Fruit fly (Drosophila melanogaster) whole organism, embryonic: ENCODE measurements around the gene CG32625.

ENCODE experiments used
- Aef1 ChIP-seq: fragments of 200-800 bp; sonication (Bioruptor generic); IDR thresholded peaks from 3 replicates; pipeline ENCODE4 v1.3.6; 2022; ENCODE audit warnings: missing biosample characterization, missing genetic modification characterization
- Atf3 ChIP-seq: fragments of 200-800 bp; sonication (Bioruptor generic); optimal IDR thresholded peaks from 3 replicates; lab custom pipeline; 2016; ENCODE audit warnings: missing biosample characterization, missing genetic modification characterization
- Awh ChIP-seq: fragments of 200-800 bp; sonication (Bioruptor generic); IDR thresholded peaks from 2 replicates; pipeline ENCODE4, ENCODE4 v1.3.6; 2022; ENCODE audit warnings: missing biosample characterization, missing genetic modification characterization
- Bdp1 ChIP-seq: fragments of 200-800 bp; sonication (Bioruptor generic); optimal IDR thresholded peaks from 3 replicates; lab custom pipeline; 2016; ENCODE audit warnings: missing biosample characterization, missing genetic modification characterization
- Bgb ChIP-seq: fragments of 200-800 bp; sonication (Bioruptor generic); IDR thresholded peaks from 2 replicates; pipeline ENCODE4 v1.3.6; 2022; ENCODE audit warnings: missing biosample characterization, missing genetic modification characterization; ENCODE audit not compliant: partially characterized antibody
- CG10267 ChIP-seq: fragments of 200-800 bp; sonication (Bioruptor generic); optimal IDR thresholded peaks from 2 replicates; lab custom pipeline; 2018; ENCODE audit warnings: missing biosample characterization, mild to moderate bottlenecking, missing genetic modification characterization, moderate library complexity
- CG10366 ChIP-seq: fragments of 200-800 bp; sonication (Bioruptor generic); IDR thresholded peaks from 2 replicates; pipeline ENCODE4 v1.3.6; 2022; ENCODE audit warnings: missing biosample characterization, missing genetic modification characterization
- CG12155 ChIP-seq: fragments of 200-800 bp; sonication (Bioruptor generic); optimal IDR thresholded peaks from 3 replicates; lab custom pipeline; 2016; ENCODE audit warnings: missing biosample characterization, missing genetic modification characterization
- CG1233 ChIP-seq: fragments of 200-800 bp; sonication (Bioruptor generic); optimal IDR thresholded peaks from 4 replicates; lab custom pipeline; 2018; ENCODE audit warnings: missing biosample characterization, mild to moderate bottlenecking, missing genetic modification characterization
- CG12744 ChIP-seq: fragments of 200-800 bp; sonication (Bioruptor generic); optimal IDR thresholded peaks from 2 replicates; lab custom pipeline; 2016; ENCODE audit warnings: missing biosample characterization, missing genetic modification characterization
- CG13123 ChIP-seq: fragments of 200-800 bp; sonication (Bioruptor generic); optimal IDR thresholded peaks from 2 replicates; lab custom pipeline; 2016; ENCODE audit warnings: missing biosample characterization, missing genetic modification characterization
- CG13894 ChIP-seq: fragments of 200-800 bp; sonication (Bioruptor generic); optimal IDR thresholded peaks from 3 replicates; lab custom pipeline; 2018; ENCODE audit warnings: missing biosample characterization, mild to moderate bottlenecking, missing genetic modification characterization, moderate library complexity
- CG14014 ChIP-seq: fragments of 200-800 bp; sonication (Bioruptor generic); IDR thresholded peaks from 2 replicates; pipeline ENCODE4 v1.3.6; 2022; ENCODE audit warnings: missing biosample characterization, missing genetic modification characterization
- CG14441 ChIP-seq: fragments of 200-800 bp; sonication (Bioruptor generic); IDR thresholded peaks from 2 replicates; pipeline ENCODE4 v1.3.6; 2022; ENCODE audit warnings: missing biosample characterization, missing genetic modification characterization
- CG1602 ChIP-seq: fragments of 200-800 bp; sonication (Bioruptor generic); optimal IDR thresholded peaks from 3 replicates; lab custom pipeline; 2016; ENCODE audit warnings: missing biosample characterization, missing genetic modification characterization
- CG1603 ChIP-seq: fragments of 200-800 bp; sonication (Bioruptor generic); optimal IDR thresholded peaks from 2 replicates; lab custom pipeline; 2019; ENCODE audit warnings: missing biosample characterization, mild to moderate bottlenecking, missing genetic modification characterization, moderate library complexity
- CG18764 ChIP-seq: fragments of 200-800 bp; sonication (Bioruptor generic); optimal IDR thresholded peaks from 3 replicates; lab custom pipeline; 2016; ENCODE audit warnings: missing biosample characterization, missing genetic modification characterization
- CG2889 ChIP-seq: fragments of 200-800 bp; sonication (Bioruptor generic); IDR thresholded peaks from 3 replicates; pipeline ENCODE4 v1.3.6; 2022; ENCODE audit warnings: missing biosample characterization, missing genetic modification characterization
- CG3281 ChIP-seq: fragments of 200-800 bp; sonication (Bioruptor generic); optimal IDR thresholded peaks from 3 replicates; lab custom pipeline; 2017; ENCODE audit warnings: missing biosample characterization, mild to moderate bottlenecking, missing genetic modification characterization
- CG33213 ChIP-seq: fragments of 200-800 bp; sonication (Bioruptor generic); optimal IDR thresholded peaks from 3 replicates; lab custom pipeline; 2016; ENCODE audit warnings: missing biosample characterization, missing genetic modification characterization
- CG6683 ChIP-seq: fragments of 200-800 bp; sonication (Bioruptor generic); optimal IDR thresholded peaks from 2 replicates; lab custom pipeline; 2017; ENCODE audit warnings: missing biosample characterization, mild to moderate bottlenecking, missing genetic modification characterization, missing genetic modification reagents
- CG6765 ChIP-seq: fragments of 200-800 bp; sonication (Bioruptor generic); optimal IDR thresholded peaks from 3 replicates; lab custom pipeline; 2017; ENCODE audit warnings: missing biosample characterization, mild to moderate bottlenecking, missing genetic modification characterization
- CHES-1-like ChIP-seq: fragments of 200-800 bp; sonication (Bioruptor generic); optimal IDR thresholded peaks from 2 replicates; lab custom pipeline; 2016; ENCODE audit warnings: missing biosample characterization, missing genetic modification characterization
- CrebB ChIP-seq: fragments of 200-800 bp; sonication (Bioruptor generic); optimal IDR thresholded peaks from 3 replicates; lab custom pipeline; 2018; ENCODE audit warnings: missing biosample characterization, mild to moderate bottlenecking, missing genetic modification characterization
- D ChIP-seq, 2 experiments: fragments of 200-800 bp in 1 of 2; fragments of >200 bp in 1 of 2; sonication (Bioruptor generic) in 1 of 2; optimal IDR thresholded peaks; 2 replicates in 1 of 2; 3 replicates in 1 of 2; lab custom pipeline; 2017; ENCODE audit warnings: mild to moderate bottlenecking in 1 of 2, missing biosample characterization in 1 of 2, missing genetic modification characterization in 1 of 2, missing genetic modification reagents in 1 of 2
- Dip2 ChIP-seq: fragments of 200-800 bp; sonication (Bioruptor generic); IDR thresholded peaks from 2 replicates; pipeline ENCODE4 v1.3.6; 2022; ENCODE audit warnings: missing biosample characterization, missing genetic modification characterization
- Ets97D ChIP-seq: fragments of 200-800 bp; sonication (Bioruptor generic); optimal IDR thresholded peaks from 3 replicates; lab custom pipeline; 2016; ENCODE audit warnings: missing biosample characterization, missing genetic modification characterization
- Fer3 ChIP-seq: fragments of 200-800 bp; sonication (Bioruptor generic); optimal IDR thresholded peaks from 2 replicates; lab custom pipeline; 2018; ENCODE audit warnings: missing biosample characterization, mild to moderate bottlenecking, missing genetic modification characterization, moderate library complexity
- Lhr ChIP-seq: fragments of 200-800 bp; sonication (Bioruptor generic); optimal IDR thresholded peaks from 3 replicates; lab custom pipeline; 2017; ENCODE audit warnings: mild to moderate bottlenecking, missing biosample characterization, missing genetic modification reagents, missing genetic modification characterization
- MBD-R2 ChIP-seq: fragments of 200-800 bp; sonication (Bioruptor generic); IDR thresholded peaks from 2 replicates; pipeline ENCODE4 v1.3.6; 2022; ENCODE audit warnings: missing biosample characterization, missing genetic modification characterization
- NK7.1 ChIP-seq: fragments of 200-800 bp; sonication (Bioruptor generic); optimal IDR thresholded peaks from 3 replicates; lab custom pipeline; 2016; ENCODE audit warnings: missing biosample characterization, missing genetic modification characterization
- Nf-YC ChIP-seq: fragments of 200-800 bp; optimal IDR thresholded peaks from 3 replicates; lab custom pipeline; 2019; ENCODE audit warnings: missing biosample characterization, mild to moderate bottlenecking, missing genetic modification characterization, moderate library complexity
- Opbp ChIP-seq: fragments of 200-800 bp; sonication (Bioruptor generic); IDR thresholded peaks from 3 replicates; pipeline ENCODE4 v1.3.6; 2022; ENCODE audit warnings: missing biosample characterization, missing genetic modification characterization; ENCODE audit not compliant: partially characterized antibody
- Sin3A ChIP-seq: fragments of >200 bp; optimal IDR thresholded peaks from 2 replicates; lab custom pipeline; 2018
- ara ChIP-seq: fragments of 200-800 bp; sonication (Bioruptor generic); IDR thresholded peaks from 2 replicates; pipeline ENCODE4 v1.3.6; 2022; ENCODE audit warnings: missing biosample characterization, missing genetic modification characterization
- bab2 ChIP-seq: fragments of 200-800 bp; sonication (Bioruptor generic); optimal IDR thresholded peaks from 2 replicates; lab custom pipeline; 2016; ENCODE audit warnings: missing biosample characterization, missing genetic modification characterization
- cad ChIP-seq: fragments of >200 bp; optimal IDR thresholded peaks from 2 replicates; lab custom pipeline; 2017; ENCODE audit warnings: missing biosample characterization, missing genetic modification characterization
- crc ChIP-seq: fragments of 200-800 bp; sonication (Bioruptor generic); optimal IDR thresholded peaks from 2 replicates; lab custom pipeline; 2016; ENCODE audit warnings: missing biosample characterization, missing genetic modification characterization
- croc ChIP-seq: fragments of 200-800 bp; sonication (Bioruptor generic); conservative IDR thresholded peaks from 3 replicates; pipeline ENCODE4 v1.3.6; 2022; ENCODE audit warnings: missing biosample characterization, missing genetic modification characterization
- fd102C ChIP-seq: fragments of 200-800 bp; sonication (Bioruptor generic); optimal IDR thresholded peaks from 2 replicates; lab custom pipeline; 2018; ENCODE audit warnings: missing biosample characterization, mild to moderate bottlenecking, missing genetic modification characterization, moderate library complexity
- ftz-f1 ChIP-seq: fragments of 200-800 bp; sonication (Bioruptor generic); optimal IDR thresholded peaks from 2 replicates; lab custom pipeline; 2016; ENCODE audit warnings: missing biosample characterization, missing genetic modification characterization
- hb ChIP-seq: fragments of 200-800 bp; sonication (Bioruptor generic); IDR thresholded peaks from 3 replicates; pipeline ENCODE4 v1.3.6; 2022; ENCODE audit warnings: missing biosample characterization, missing genetic modification characterization; ENCODE audit not compliant: partially characterized antibody
- hkb ChIP-seq, 2 experiments: fragments of 200-800 bp in 1 of 2; fragments of >200 bp in 1 of 2; sonication (Bioruptor generic) in 1 of 2; IDR thresholded peaks in 1 of 2; optimal IDR thresholded peaks in 1 of 2; 2 replicates each; pipeline versions ENCODE4 v1.3.6 to Lab custom; 2017 to 2022; ENCODE audit warnings: missing biosample characterization in 1 of 2, missing genetic modification characterization in 1 of 2
- oc ChIP-seq: fragments of 200-800 bp; sonication (Bioruptor generic); optimal IDR thresholded peaks from 2 replicates; lab custom pipeline; 2018; ENCODE audit warnings: missing biosample characterization, mild to moderate bottlenecking, missing genetic modification characterization, moderate library complexity
- pnt ChIP-seq: fragments of 200-800 bp; sonication (Bioruptor generic); optimal IDR thresholded peaks from 3 replicates; lab custom pipeline; 2016; ENCODE audit warnings: missing biosample characterization, missing genetic modification characterization
- repo ChIP-seq: fragments of 200-800 bp; sonication (Bioruptor generic); optimal IDR thresholded peaks from 2 replicates; lab custom pipeline; 2016; ENCODE audit warnings: missing biosample characterization, missing genetic modification characterization
- seq ChIP-seq: fragments of 200-800 bp; sonication (Bioruptor generic); IDR thresholded peaks from 2 replicates; pipeline ENCODE4 v1.3.6; 2022; ENCODE audit warnings: missing biosample characterization, missing genetic modification characterization
- unpg ChIP-seq: fragments of 200-800 bp; sonication (Bioruptor generic); optimal IDR thresholded peaks from 3 replicates; lab custom pipeline; 2018; ENCODE audit warnings: missing biosample characterization, mild to moderate bottlenecking, missing genetic modification characterization, moderate library complexity
- yki ChIP-seq: fragments of >200 bp; optimal IDR thresholded peaks from 3 replicates; lab custom pipeline; 2018
- zfh1 ChIP-seq: fragments of 200-800 bp; sonication (Bioruptor generic); IDR thresholded peaks from 3 replicates; pipeline ENCODE4 v1.3.6; 2022; ENCODE audit warnings: missing biosample characterization, missing genetic modification characterization

Gene CG32625

dm6 chrX:13762372-13762883 is 5.8 kb upstream of the CG32625 start, which contains the start of gene rdgB (continued):
- TF ChIP-seq CHES-1-like (no peak), Awh (GFP tag; lab: Robert Waterston, UW) (no peak), CG13123 (GFP tag; lab: Kevin White, UChicago) (peak; percentile 40), D (optimal IDR thresholded peaks at IDR 0.05; lab: Kevin White, UChicago) (no peak), D (GFP tag; optimal IDR thresholded peaks at IDR 0.05; lab: Kevin White, UChicago) (peak; percentile 76), Lhr (GFP tag; lab: Kevin White, UChicago) (peak; percentile 15), CG6683 (GFP tag; lab: Kevin White, UChicago) (peak; percentile 31), CG13894 (no peak), CG10267 (peak; percentile 66), CrebB (no peak), oc (tag; lab: Kevin White, UChicago) (peak; percentile 63), CG14441 (GFP tag; lab: Robert Waterston, UW) (peak; percentile 62; the same call in 1 of the 2 replicates), Opbp (GFP tag; lab: Robert Waterston, UW) (no peak), CG10366 (GFP tag; lab: Robert Waterston, UW) (peak; percentile 35), Ets97D (GFP tag; lab: Kevin White, UChicago) (no peak), unpg (peak; percentile 65), crc (GFP tag; lab: Kevin White, UChicago) (no peak), cad (GFP tag; lab: Kevin White, UChicago) (no peak), CG14014 (peak; percentile 52), hb (GFP tag; lab: Robert Waterston, UW) (no peak), CG12155 (GFP tag; lab: Kevin White, UChicago) (peak; percentile 59), CG18764 (no peak), CG6765 (GFP tag; lab: Kevin White, UChicago) (peak; percentile 78), ara (GFP tag; lab: Robert Waterston, UW) (peak; percentile 41; the same call in 1 of the 2 replicates), CG12744 (GFP tag; lab: Kevin White, UChicago) (peak; percentile 27), repo (GFP tag; lab: Kevin White, UChicago) (no peak), NK7.1 (no peak), CG33213 (GFP tag; lab: Kevin White, UChicago) (no peak), Sin3A (lab: Kevin White, UChicago) (no peak), ftz-f1 (GFP tag; lab: Kevin White, UChicago) (no peak), Bgb (GFP tag; lab: Robert Waterston, UW) (peak; percentile 54), Atf3 (GFP tag; lab: Kevin White, UChicago) (no peak), Bdp1 (GFP tag; lab: Kevin White, UChicago) (peak; percentile 10), CG1603 (tag; lab: Kevin White, UChicago) (peak; percentile 31), CG1233 (GFP tag; lab: Kevin White, UChicago) (peak; percentile 67), zfh1 (GFP tag; lab: Robert Waterston, UW) (peak; percentile 64; the same call in 2 of the 3 replicates), Aef1 (GFP tag; lab: Robert Waterston, UW) (peak; percentile 67), Fer3 (tag; lab: Kevin White, UChicago) (peak; percentile 72), fd102C (GFP tag; lab: Kevin White, UChicago) (no peak), bab2 (peak; percentile 37), hkb (optimal IDR thresholded peaks at IDR 0.05; lab: Kevin White, UChicago) (no peak), hkb (GFP tag; IDR thresholded peaks at IDR 0.05; lab: Robert Waterston, UW) (peak; percentile 82), Nf-YC (tag; lab: Kevin White, UChicago) (peak; percentile 75), CG1602 (GFP tag; lab: Kevin White, UChicago) (peak; percentile 75), croc (peak; percentile 69; the same call in 2 of the 3 replicates), MBD-R2 (GFP tag; lab: Robert Waterston, UW) (no peak), seq (GFP tag; lab: Robert Waterston, UW) (peak; percentile 33; the same call in 1 of the 2 replicates), Dip2 (GFP tag; lab: Robert Waterston, UW) (no peak), pnt (GFP tag; lab: Kevin White, UChicago) (peak; percentile 6), CG2889 (0 out of 3 replicates have a peak, but pooled peaks have one; percentile 39), CG3281 (GFP tag; lab: Kevin White, UChicago) (peak; percentile 75), yki (lab: Kevin White, UChicago) (no peak)
